Worm (Caenorhabditis elegans): ENCODE results near the gene T20G5.13.

DNA sequence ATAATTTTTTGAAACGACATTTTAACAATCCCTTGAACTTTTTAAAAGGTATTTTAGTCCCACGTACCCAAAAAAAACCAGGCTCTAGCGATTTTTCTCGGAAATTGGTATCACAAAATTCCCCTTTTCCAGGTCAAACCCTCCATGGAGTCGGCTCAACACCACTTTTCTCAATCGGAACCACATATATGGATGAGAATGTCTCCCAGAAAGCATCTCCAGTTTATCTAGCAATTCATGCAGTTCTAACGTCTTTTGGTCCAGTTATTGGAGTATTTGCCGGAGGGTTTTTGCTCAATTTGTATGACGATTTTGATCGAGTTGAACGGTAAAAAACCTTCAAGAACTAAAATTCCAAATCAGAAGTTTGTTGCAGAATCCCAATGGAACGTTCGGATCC lies 38.9 kb upstream of the T20G5.13 start:
- TF ChIP-seq ceh-82 (tag; optimal IDR thresholded peaks at IDR 0.05) (no peak), mxl-3 (GFP tag; optimal IDR thresholded peaks at IDR 0.05) (no peak), pha-4 (GFP tag; IDR thresholded peaks at IDR 0.05) (no peak), pha-4 (tag; optimal IDR thresholded peaks at IDR 0.05) (no peak), lin-39 (tag; optimal IDR thresholded peaks at IDR 0.05) (no peak), T20F7.1 (GFP tag; optimal IDR thresholded peaks at IDR 0.05) (no peak), nhr-25 (tag; optimal IDR thresholded peaks at IDR 0.05; ENCODE audit: borderline replicate concordance, insufficient read depth) (no peak), zag-1 (tag; optimal IDR thresholded peaks at IDR 0.05) (no peak), nhr-237 (tag; optimal IDR thresholded peaks at IDR 0.05) (no peak), rbr-2 (tag; optimal IDR thresholded peaks at IDR 0.05) (no peak), dpl-1 (GFP tag; optimal IDR thresholded peaks at IDR 0.05) (no peak), lsy-2 (tag; optimal IDR thresholded peaks at IDR 0.05) (no peak), hlh-11 (tag; optimal IDR thresholded peaks at IDR 0.05) (no peak), mdl-1 (tag; optimal IDR thresholded peaks at IDR 0.05) (no peak)

Measured in whole organism, L4 larva.